Worm (Caenorhabditis elegans) whole organism, early embryonic: Measurements from ENCODE around the gene try-9.

Experiments
- B0310.2 ChIP-seq: sonication (generic microtip); optimal IDR thresholded peaks from 2 replicates; lab custom pipeline; 2016; ENCODE audit warnings: mild to moderate bottlenecking, missing genetic modification characterization, missing compliant biosample characterization
- F13C5.2 ChIP-seq: sonication (generic microtip); optimal IDR thresholded peaks from 2 replicates; lab custom pipeline; 2017; ENCODE audit warnings: mild to moderate bottlenecking, missing genetic modification characterization, inconsistent platforms, missing compliant biosample characterization
- aly-1 ChIP-seq: sonication (generic microtip); optimal IDR thresholded peaks from 2 replicates; lab custom pipeline; 2016; ENCODE audit warnings: missing genetic modification characterization, missing compliant biosample characterization
- ama-1 ChIP-seq: fragments of 150-350 bp; optimal IDR thresholded peaks from 2 replicates; lab custom pipeline; 2014
- ceh-13 ChIP-seq: fragments of 200-800 bp; sonication (Bioruptor generic); optimal IDR thresholded peaks from 2 replicates; lab custom pipeline; 2018; ENCODE audit warnings: mild to moderate bottlenecking, missing genetic modification characterization, missing compliant biosample characterization
- ceh-36 ChIP-seq: sonication (generic microtip); optimal IDR thresholded peaks from 2 replicates; lab custom pipeline; 2016; ENCODE audit warnings: missing genetic modification characterization, inconsistent platforms, missing compliant biosample characterization
- ets-7 ChIP-seq: sonication (generic microtip); optimal IDR thresholded peaks from 2 replicates; lab custom pipeline; 2016; ENCODE audit warnings: missing genotype, missing genetic modification characterization, missing compliant biosample characterization
- flt-1 ChIP-seq: fragments of 200-800 bp; sonication (Bioruptor generic); IDR thresholded peaks from 2 replicates; pipeline ENCODE4 v1.3.6; 2022; ENCODE audit warnings: missing genetic modification characterization, missing compliant biosample characterization
- hmbx-1 ChIP-seq: sonication (generic microtip); optimal IDR thresholded peaks from 2 replicates; lab custom pipeline; 2016; ENCODE audit warnings: mild to moderate bottlenecking, missing genetic modification characterization, missing compliant biosample characterization
- hmg-4 ChIP-seq: fragments of 200-800 bp; sonication (Bioruptor generic); optimal IDR thresholded peaks from 2 replicates; lab custom pipeline; 2018; ENCODE audit warnings: mild to moderate bottlenecking, missing genetic modification characterization, missing compliant biosample characterization
- hnd-1 ChIP-seq: sonication (generic microtip); optimal IDR thresholded peaks from 2 replicates; lab custom pipeline; 2016; ENCODE audit warnings: missing genetic modification characterization, missing compliant biosample characterization
- pes-1 ChIP-seq: fragments of 200-800 bp; sonication (Bioruptor generic); IDR thresholded peaks from 2 replicates; pipeline ENCODE4 v1.3.6; 2022; ENCODE audit warnings: missing genetic modification reagents, missing genetic modification characterization, missing compliant biosample characterization
- scrt-1 ChIP-seq: fragments of 200-800 bp; sonication (Bioruptor generic); IDR thresholded peaks from 2 replicates; pipeline ENCODE4 v1.3.6; 2022; ENCODE audit warnings: missing genetic modification characterization, missing compliant biosample characterization
- sea-1 ChIP-seq: fragments of 200-800 bp; sonication (Bioruptor generic); conservative IDR thresholded peaks from 2 replicates; pipeline ENCODE4 v1.3.6; 2022; ENCODE audit warnings: missing genetic modification characterization, missing compliant biosample characterization
- tbx-11 ChIP-seq: fragments of 200-800 bp; sonication (Bioruptor generic); IDR thresholded peaks from 2 replicates; pipeline ENCODE4 v1.3.6; 2022; ENCODE audit warnings: missing genetic modification characterization, missing compliant biosample characterization
- tbx-37 ChIP-seq: fragments of 200-800 bp; sonication (Bioruptor generic); conservative IDR thresholded peaks from 2 replicates; pipeline ENCODE4 v1.3.6; 2022; ENCODE audit warnings: missing genetic modification reagents, missing genetic modification characterization, missing compliant biosample characterization
- tra-4 ChIP-seq: sonication (generic microtip); optimal IDR thresholded peaks from 2 replicates; lab custom pipeline; 2017; ENCODE audit warnings: missing genetic modification characterization, missing compliant biosample characterization

try-9 gene

DNA sequence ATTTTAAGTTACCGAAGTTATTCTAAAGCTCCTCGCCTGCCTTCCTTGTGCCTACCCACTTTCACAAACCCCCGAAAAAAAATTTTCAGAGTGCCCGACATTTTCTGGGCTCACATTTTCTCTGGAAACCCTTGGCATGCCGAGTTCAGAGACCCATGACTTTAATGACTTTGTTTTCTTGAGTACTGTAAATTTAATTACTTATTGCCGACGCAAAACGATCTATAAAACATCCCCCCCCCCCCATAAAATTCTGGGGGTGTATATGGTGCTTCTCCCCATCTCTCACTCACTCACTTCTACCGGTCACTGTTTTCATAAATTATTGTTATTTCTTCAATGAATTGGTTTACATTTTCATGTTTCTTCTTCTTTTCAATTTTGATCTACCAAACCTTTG, at the start of gene try-9:
try-9 (plus strand) TSS at position 301 of the 400 bp plus-strand sequence.
- TF ChIP-seq flt-1 (GFP tag; lab: Robert Waterston, UW) (no peak), pes-1 (GFP tag; lab: Robert Waterston, UW) (no peak), sea-1 (GFP tag; lab: Robert Waterston, UW) (no peak), ceh-36 (tag; lab: Kevin White, UChicago) (no peak), ama-1 (lab: Kevin White, UChicago) (no peak), ets-7 (tag; lab: Kevin White, UChicago) (no peak), tbx-11 (GFP tag; lab: Robert Waterston, UW) (no peak), hmbx-1 (tag; lab: Kevin White, UChicago) (no peak)

DNA sequence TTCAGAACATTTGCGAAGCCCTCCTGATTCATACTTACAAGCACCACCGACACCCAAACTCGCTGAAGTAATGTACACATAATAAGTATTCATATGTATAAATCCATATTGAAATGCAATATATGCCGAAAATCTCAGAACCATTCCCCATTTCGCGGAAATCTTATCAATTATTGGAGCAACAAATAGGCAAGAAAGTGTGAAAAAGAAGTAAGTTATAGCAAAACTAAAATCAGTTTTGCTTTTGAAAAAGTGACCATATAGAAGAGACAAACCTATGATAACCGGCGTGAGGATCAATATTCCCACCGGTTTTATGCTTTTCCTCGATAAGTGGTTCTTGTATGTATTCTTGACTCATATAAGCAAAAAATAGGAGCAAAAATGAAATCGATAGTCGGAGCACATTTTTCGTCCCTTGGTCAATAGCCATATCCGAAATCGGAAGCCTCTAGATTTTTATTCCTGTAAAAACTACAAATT, 48.4 kb upstream of the try-9 start, which contains the start of gene Y52E8A.6:
Y52E8A.6 (minus strand) TSS at position 433 of the 483 bp plus-strand sequence.
- TF ChIP-seq ceh-36 (tag; lab: Kevin White, UChicago) (no peak), hmg-4 (GFP tag; lab: Kevin White, UChicago) (no peak), flt-1 (GFP tag; lab: Robert Waterston, UW) (no peak), tbx-37 (GFP tag; lab: Robert Waterston, UW) (no peak), ama-1 (lab: Kevin White, UChicago) (no peak), B0310.2 (tag; lab: Kevin White, UChicago) (no peak), tra-4 (tag; lab: Kevin White, UChicago) (no peak), tbx-11 (GFP tag; lab: Robert Waterston, UW) (no peak), ceh-13 (no peak), hnd-1 (tag; lab: Kevin White, UChicago) (no peak), scrt-1 (GFP tag; lab: Robert Waterston, UW) (no peak)

ce11 chrII:4320455-4320854, 47.6 kb upstream of the try-9 start, which contains the start of gene Y52E8A.2:
Y52E8A.2 (plus strand) TSS chrII:4320836.
- no peak for TF ChIP-seq B0310.2 (tag; lab: Kevin White, UChicago)
- TF ChIP-seq scrt-1 (GFP tag; lab: Robert Waterston, UW) = no peak
- no peak for TF ChIP-seq F13C5.2 (tag; lab: Kevin White, UChicago)
- no peak for TF ChIP-seq tbx-11 (GFP tag; lab: Robert Waterston, UW)
- TF ChIP-seq ceh-36 (tag; lab: Kevin White, UChicago) = no peak
- no peak for TF ChIP-seq hmbx-1 (tag; lab: Kevin White, UChicago)
- no peak for TF ChIP-seq sea-1 (GFP tag; lab: Robert Waterston, UW)
- TF ChIP-seq pes-1 (GFP tag; lab: Robert Waterston, UW) = no peak

DNA sequence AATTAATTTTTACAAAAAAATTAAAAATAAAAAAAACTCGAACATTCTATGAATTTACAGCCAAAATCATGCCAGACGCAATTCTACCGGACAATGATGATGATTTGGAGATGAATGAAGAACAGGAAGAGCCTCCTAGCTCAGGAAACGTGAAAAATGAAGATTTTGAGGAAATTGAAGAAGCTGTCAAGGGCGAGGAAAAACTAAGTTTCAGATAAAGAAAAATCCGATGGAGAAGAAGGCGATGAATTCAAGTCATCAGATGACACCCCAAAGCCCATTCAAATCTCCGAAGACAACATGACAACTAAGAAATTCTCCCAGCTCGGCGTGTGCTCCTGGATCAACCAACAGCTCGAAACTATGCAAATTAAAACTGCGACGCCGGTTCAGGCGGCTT, 46.3 kb upstream of the try-9 start, which contains the start of gene Y52E8A.1:
Y52E8A.1 (plus strand) TSS at position 301 of the 400 bp plus-strand sequence.
- TF ChIP-seq ceh-36 (tag; lab: Kevin White, UChicago) (no peak), hmbx-1 (tag; lab: Kevin White, UChicago) (no peak), F13C5.2 (tag; lab: Kevin White, UChicago) (no peak), ets-7 (tag; lab: Kevin White, UChicago) (no peak), sea-1 (GFP tag; lab: Robert Waterston, UW) (no peak), ama-1 (lab: Kevin White, UChicago) (no peak), pes-1 (GFP tag; lab: Robert Waterston, UW) (no peak), tra-4 (tag; lab: Kevin White, UChicago) (no peak), hmg-4 (GFP tag; lab: Kevin White, UChicago) (no peak), hnd-1 (tag; lab: Kevin White, UChicago) (no peak), B0310.2 (tag; lab: Kevin White, UChicago) (no peak), scrt-1 (GFP tag; lab: Robert Waterston, UW) (no peak), ceh-13 (no peak), aly-1 (tag; lab: Kevin White, UChicago) (no peak)

ce11 chrII:4322871-4323270, 45.2 kb upstream of the try-9 start, which contains the start of gene H20J04.6:
H20J04.6 (plus strand) TSS chrII:4323256.
- TF ChIP-seq pes-1 (GFP tag; lab: Robert Waterston, UW) (no peak), hmbx-1 (tag; lab: Kevin White, UChicago) (no peak), ceh-36 (tag; lab: Kevin White, UChicago) (no peak), ets-7 (tag; lab: Kevin White, UChicago) (no peak), hmg-4 (GFP tag; lab: Kevin White, UChicago) (no peak), aly-1 (tag; lab: Kevin White, UChicago) (no peak)

ce11 chrII:4324061-4324460, 44.0 kb upstream of the try-9 start, which contains the start of gene mog-2:
mog-2 (plus strand) TSS chrII:4324361.
- TF ChIP-seq ceh-13 (no peak), sea-1 (GFP tag; lab: Robert Waterston, UW) (no peak), scrt-1 (GFP tag; lab: Robert Waterston, UW) (no peak)

ce11 chrII:4326420-4326819, 41.6 kb upstream of the try-9 start, which contains the start of gene pfd-2:
pfd-2 (plus strand) TSS chrII:4326720.
- TF ChIP-seq ceh-13 (no peak), sea-1 (GFP tag; lab: Robert Waterston, UW) (no peak), ets-7 (tag; lab: Kevin White, UChicago) (no peak)

ce11 chrII:4328716-4329115, 39.3 kb upstream of the try-9 start, which contains the start of gene H20J04.4:
H20J04.4 (plus strand) TSS chrII:4329016.
- TF ChIP-seq tbx-11 (GFP tag; lab: Robert Waterston, UW) (no peak), ceh-36 (tag; lab: Kevin White, UChicago) (no peak), tbx-37 (GFP tag; lab: Robert Waterston, UW) (no peak), pes-1 (GFP tag; lab: Robert Waterston, UW) (no peak), scrt-1 (GFP tag; lab: Robert Waterston, UW) (no peak), B0310.2 (tag; lab: Kevin White, UChicago) (no peak), aly-1 (tag; lab: Kevin White, UChicago) (no peak), hmbx-1 (tag; lab: Kevin White, UChicago) (no peak), ets-7 (tag; lab: Kevin White, UChicago) (no peak), ama-1 (lab: Kevin White, UChicago) (no peak), hmg-4 (GFP tag; lab: Kevin White, UChicago) (no peak), F13C5.2 (tag; lab: Kevin White, UChicago) (no peak), flt-1 (GFP tag; lab: Robert Waterston, UW) (no peak), sea-1 (GFP tag; lab: Robert Waterston, UW) (no peak), ceh-13 (no peak), hnd-1 (tag; lab: Kevin White, UChicago) (no peak)
